Fruit fly (Drosophila melanogaster) whole organism, pupa: ENCODE results near the gene grk.
A peak's percentile ranks its signal among the peaks of the same experiment; 100 is the strongest.

Experiments
- CG10348 ChIP-seq: fragments of 200-800 bp; sonication (Bioruptor generic); IDR thresholded peaks from 2 replicates; pipeline ENCODE4 v1.3.6; 2022; ENCODE audit warnings: missing biosample characterization, missing genetic modification characterization
- CG12605 ChIP-seq: fragments of 200-800 bp; sonication (Bioruptor generic); IDR thresholded peaks from 2 replicates; pipeline ENCODE4 v1.3.6; 2022; ENCODE audit warnings: missing biosample characterization, missing genetic modification characterization
- CG13204 ChIP-seq: fragments of 200-800 bp; sonication (Bioruptor generic); optimal IDR thresholded peaks from 2 replicates; lab custom pipeline; 2018; ENCODE audit warnings: missing biosample characterization, mild to moderate bottlenecking, missing genetic modification characterization, moderate library complexity
- CG14655 ChIP-seq: fragments of 200-800 bp; sonication (Bioruptor generic); optimal IDR thresholded peaks from 3 replicates; lab custom pipeline; 2017; ENCODE audit warnings: mild to moderate bottlenecking, missing biosample characterization, missing genetic modification reagents, missing genetic modification characterization
- CG15710 ChIP-seq: fragments of 200-800 bp; sonication (Bioruptor generic); optimal IDR thresholded peaks from 2 replicates; lab custom pipeline; 2018; ENCODE audit warnings: missing biosample characterization, mild to moderate bottlenecking, missing genetic modification characterization, moderate library complexity
- CG17806 ChIP-seq: fragments of 200-800 bp; sonication (Bioruptor generic); optimal IDR thresholded peaks from 2 replicates; lab custom pipeline; 2018; ENCODE audit warnings: missing biosample characterization, mild to moderate bottlenecking, missing genetic modification characterization, moderate library complexity
- CG32121 ChIP-seq: fragments of 200-800 bp; sonication (Bioruptor generic); IDR thresholded peaks from 2 replicates; pipeline ENCODE4 v1.3.6; 2022; ENCODE audit warnings: missing biosample characterization, missing genetic modification characterization
- CG34367 ChIP-seq: fragments of 200-800 bp; sonication (Bioruptor generic); optimal IDR thresholded peaks from 2 replicates; lab custom pipeline; 2018; ENCODE audit warnings: missing biosample characterization, mild to moderate bottlenecking, missing genetic modification characterization
- CG4496 ChIP-seq: fragments of 200-800 bp; sonication (Bioruptor generic); IDR thresholded peaks from 3 replicates; pipeline ENCODE4 v1.3.6; 2022; ENCODE audit warnings: missing biosample characterization, missing genetic modification characterization
- CG8159 ChIP-seq: fragments of 200-800 bp; sonication (Bioruptor generic); optimal IDR thresholded peaks from 3 replicates; lab custom pipeline; 2018; ENCODE audit warnings: missing biosample characterization, mild to moderate bottlenecking, missing genetic modification characterization, moderate library complexity
- CG8301 ChIP-seq: fragments of 200-800 bp; sonication (Bioruptor generic); optimal IDR thresholded peaks from 2 replicates; lab custom pipeline; 2018; ENCODE audit warnings: missing biosample characterization, mild to moderate bottlenecking, missing genetic modification characterization
- CG9948 ChIP-seq: fragments of 200-800 bp; sonication (Bioruptor generic); optimal IDR thresholded peaks from 2 replicates; lab custom pipeline; 2018; ENCODE audit warnings: missing biosample characterization, mild to moderate bottlenecking, missing genetic modification characterization, moderate library complexity
- D1 ChIP-seq: fragments of 200-800 bp; sonication (Bioruptor generic); optimal IDR thresholded peaks from 2 replicates; lab custom pipeline; 2018; ENCODE audit warnings: missing biosample characterization, mild to moderate bottlenecking, missing genetic modification characterization, moderate library complexity
- EcR ChIP-seq: fragments of 200-800 bp; sonication (Bioruptor generic); optimal IDR thresholded peaks from 3 replicates; lab custom pipeline; 2019; ENCODE audit warnings: missing biosample characterization, missing genetic modification characterization, mild to moderate bottlenecking, moderate library complexity, missing genetic modification reagents
- Ets98B ChIP-seq: fragments of 200-800 bp; sonication (Bioruptor generic); IDR thresholded peaks from 2 replicates; pipeline ENCODE4 v1.3.6; 2022; ENCODE audit warnings: missing biosample characterization, missing genetic modification characterization
- Pif1A ChIP-seq: fragments of 200-800 bp; sonication (Bioruptor generic); optimal IDR thresholded peaks from 3 replicates; lab custom pipeline; 2016; ENCODE audit warnings: missing biosample characterization, missing genetic modification characterization
- Pif1B ChIP-seq: fragments of 200-800 bp; sonication (Bioruptor generic); optimal IDR thresholded peaks from 3 replicates; lab custom pipeline; 2016; ENCODE audit warnings: missing biosample characterization, missing genetic modification characterization
- Snoo ChIP-seq: fragments of 200-800 bp; sonication (Bioruptor generic); optimal IDR thresholded peaks from 3 replicates; lab custom pipeline; 2017; ENCODE audit warnings: missing biosample characterization, mild to moderate bottlenecking, missing genetic modification characterization, inconsistent platforms
- fd96Ca ChIP-seq: fragments of 200-800 bp; sonication (Bioruptor generic); IDR thresholded peaks from 3 replicates; pipeline ENCODE4 v1.3.6; 2022; ENCODE audit warnings: missing biosample characterization, missing genetic modification characterization
- gl ChIP-seq: fragments of 200-800 bp; sonication (Bioruptor generic); optimal IDR thresholded peaks from 2 replicates; lab custom pipeline; 2018; ENCODE audit warnings: missing biosample characterization, mild to moderate bottlenecking, missing genetic modification characterization
- rn ChIP-seq: fragments of 200-800 bp; sonication (Bioruptor generic); IDR thresholded peaks from 2 replicates; pipeline ENCODE4 v1.3.6; 2022; ENCODE audit warnings: missing biosample characterization, missing genetic modification characterization

The grk gene

dm6 chr2L:8417562-8417961, 15.8 kb downstream of the grk start:
- TF ChIP-seq CG32121 (GFP tag; lab: Robert Waterston, UW) (no peak), CG34367 (tag; lab: Kevin White, UChicago) (no peak), Snoo (tag; lab: Kevin White, UChicago) (no peak), gl (tag; lab: Kevin White, UChicago) (no peak), CG4496 (GFP tag; lab: Robert Waterston, UW) (no peak), D1 (tag; lab: Kevin White, UChicago) (no peak), EcR (no peak), CG8301 (tag; lab: Kevin White, UChicago) (no peak), CG17806 (no peak), Pif1B (GFP tag; lab: Kevin White, UChicago) (no peak), CG8159 (tag; lab: Kevin White, UChicago) (no peak), Ets98B (GFP tag; lab: Robert Waterston, UW) (no peak), CG14655 (GFP tag; lab: Kevin White, UChicago) (no peak), CG9948 (no peak)

- peak; percentile 61 for TF ChIP-seq gl (tag; lab: Kevin White, UChicago)
- peak; percentile 65 for TF ChIP-seq CG4496 (GFP tag; lab: Robert Waterston, UW)
- peak; percentile 82 for TF ChIP-seq Pif1A (GFP tag; lab: Kevin White, UChicago)
- peak; percentile 68 for TF ChIP-seq Pif1B (GFP tag; lab: Kevin White, UChicago)
- peak; percentile 72 for TF ChIP-seq CG14655 (GFP tag; lab: Kevin White, UChicago)
- no peak for TF ChIP-seq rn
- peak; percentile 97 for TF ChIP-seq EcR
- peak; percentile 59 for TF ChIP-seq CG8301 (tag; lab: Kevin White, UChicago)
- TF ChIP-seq CG13204 (GFP tag; lab: Kevin White, UChicago): peak; percentile 66
- peak; percentile 35; the same call in 1 of the 2 replicates for TF ChIP-seq CG12605
- peak; percentile 65 for TF ChIP-seq CG17806
- peak; percentile 60 for TF ChIP-seq CG15710
- peak; percentile 19; the same call in 1 of the 2 replicates for TF ChIP-seq CG32121 (GFP tag; lab: Robert Waterston, UW)
- TF ChIP-seq CG8159 (tag; lab: Kevin White, UChicago): peak; percentile 69
- TF ChIP-seq Ets98B (GFP tag; lab: Robert Waterston, UW): peak; percentile 30; the same call in 1 of the 2 replicates
- TF ChIP-seq fd96Ca (GFP tag; lab: Robert Waterston, UW): 0 out of 3 replicates have a peak, but pooled peaks have one; percentile 62
- peak; percentile 65 for TF ChIP-seq CG9948
- peak; percentile 61 for TF ChIP-seq CG34367 (tag; lab: Kevin White, UChicago)
- TF ChIP-seq D1 (tag; lab: Kevin White, UChicago): peak; percentile 0
- no peak for TF ChIP-seq CG10348 (GFP tag; lab: Robert Waterston, UW)
- TF ChIP-seq Snoo (tag; lab: Kevin White, UChicago): peak; percentile 69
Measured at dm6 chr2L:8416350-8417046, 16.9 kb downstream of the grk start.

- peak; percentile 57 for TF ChIP-seq CG8159 (tag; lab: Kevin White, UChicago)
- TF ChIP-seq D1 (tag; lab: Kevin White, UChicago): peak; percentile 39
- no peak for TF ChIP-seq CG17806
- peak; percentile 44; the same call in 1 of the 2 replicates for TF ChIP-seq CG32121 (GFP tag; lab: Robert Waterston, UW)
- TF ChIP-seq CG15710: peak; percentile 28
- TF ChIP-seq Pif1B (GFP tag; lab: Kevin White, UChicago): peak; percentile 44
- no peak for TF ChIP-seq CG34367 (tag; lab: Kevin White, UChicago)
- TF ChIP-seq CG4496 (GFP tag; lab: Robert Waterston, UW): 0 out of 3 replicates have a peak, but pooled peaks have one; percentile 15
- TF ChIP-seq CG12605: no peak
- peak; percentile 25; the same call in 1 of the 3 replicates for TF ChIP-seq fd96Ca (GFP tag; lab: Robert Waterston, UW)
- peak; percentile 35 for TF ChIP-seq Ets98B (GFP tag; lab: Robert Waterston, UW)
- peak; percentile 28 for TF ChIP-seq CG9948
Measured at dm6 chr2L:8414887-8415883, 18.2 kb downstream of the grk start, which contains the start of the genes CG13398 and Akap200. CG13398 (minus strand) TSS chr2L:8415256. Akap200 (plus strand) TSS chr2L:8415690.

- TF ChIP-seq EcR (peak; percentile 57), CG4496 (GFP tag; lab: Robert Waterston, UW) (no peak)
Measured at dm6 chr2L:8411530-8411929, 21.9 kb downstream of the grk start, which contains the start of gene Naglu. Naglu (minus strand) TSS chr2L:8411868.
